Worm (Caenorhabditis elegans) whole organism, midembryonic: ENCODE data around the gene cyb-2.1.

Experiments
- T22C8.4 ChIP-seq: fragments of 200-800 bp; sonication (Bioruptor generic); IDR thresholded peaks from 2 replicates; pipeline ENCODE4 v1.3.6; 2022; ENCODE audit warnings: missing genetic modification characterization, missing compliant biosample characterization
- cog-1 ChIP-seq: sonication (generic microtip); optimal IDR thresholded peaks from 2 replicates; lab custom pipeline; 2016; ENCODE audit warnings: missing genetic modification characterization, missing compliant biosample characterization
- flt-1 ChIP-seq: fragments of 200-800 bp; sonication (Bioruptor generic); IDR thresholded peaks from 2 replicates; pipeline ENCODE4 v1.3.6; 2022; ENCODE audit warnings: missing genetic modification characterization, missing compliant biosample characterization
- klf-2 ChIP-seq: fragments of 200-800 bp; sonication (Bioruptor generic); conservative IDR thresholded peaks from 2 replicates; pipeline ENCODE4 v1.3.6; 2022; ENCODE audit warnings: missing genetic modification reagents, missing genetic modification characterization, missing compliant biosample characterization
- med-1 ChIP-seq: sonication (generic microtip); optimal IDR thresholded peaks from 2 replicates; lab custom pipeline; 2017; ENCODE audit warnings: missing genetic modification characterization, mild to moderate bottlenecking, missing compliant biosample characterization, antibody characterized with exemption, missing genetic modification reagents; ENCODE audit not compliant: insufficient read depth
- ref-1 ChIP-seq: fragments of 200-800 bp; sonication (Bioruptor generic); conservative IDR thresholded peaks from 2 replicates; pipeline ENCODE4 v1.3.6; 2022; ENCODE audit warnings: missing genetic modification reagents, missing genetic modification characterization, missing compliant biosample characterization
- tab-1 ChIP-seq: fragments of 200-800 bp; sonication (Bioruptor generic); IDR thresholded peaks from 2 replicates; pipeline ENCODE4 v1.3.6; 2022; ENCODE audit warnings: missing genetic modification characterization, missing compliant biosample characterization
- ztf-23 ChIP-seq: fragments of 200-800 bp; sonication (Bioruptor generic); IDR thresholded peaks from 2 replicates; pipeline ENCODE4 v1.3.6; 2022; ENCODE audit warnings: missing genetic modification reagents, missing genetic modification characterization, missing compliant biosample characterization
- ztf-29 ChIP-seq: fragments of 200-800 bp; sonication (Bioruptor generic); IDR thresholded peaks from 2 replicates; pipeline ENCODE4 v1.3.6; 2022; ENCODE audit warnings: missing genetic modification reagents, missing genetic modification characterization, missing compliant biosample characterization

cyb-2.1 gene

ce11 chrIV:10966359-10966758 lies 19.4 kb upstream of the cyb-2.1 start, which contains the start of the genes aqp-3 and Y69E1A.8:
TSS of gene aqp-3 (minus strand) at chrIV:10966459.
TSS of gene Y69E1A.8 (plus strand) at chrIV:10966604.
- TF ChIP-seq klf-2 (GFP tag; lab: Robert Waterston, UW) (no peak), ref-1 (no peak), ztf-23 (GFP tag; lab: Robert Waterston, UW) (no peak)

- no peak for TF ChIP-seq ztf-29 (GFP tag; lab: Robert Waterston, UW)
- no peak for TF ChIP-seq ref-1
- no peak for TF ChIP-seq klf-2 (GFP tag; lab: Robert Waterston, UW)
- TF ChIP-seq flt-1 (GFP tag; lab: Robert Waterston, UW) = no peak
- TF ChIP-seq tab-1 (GFP tag; lab: Robert Waterston, UW) = no peak
- TF ChIP-seq ztf-23 (GFP tag; lab: Robert Waterston, UW) = no peak
- TF ChIP-seq cog-1 (tag; lab: Kevin White, UChicago) = no peak
- no peak for TF ChIP-seq med-1 (GFP tag; lab: Kevin White, UChicago)
- no peak for TF ChIP-seq T22C8.4 (GFP tag; lab: Robert Waterston, UW)
Observed at ce11 chrIV:10970333-10970732, 15.5 kb upstream of the cyb-2.1 start.

- no peak for TF ChIP-seq ref-1
- TF ChIP-seq flt-1 (GFP tag; lab: Robert Waterston, UW) = no peak
- no peak for TF ChIP-seq ztf-29 (GFP tag; lab: Robert Waterston, UW)
- TF ChIP-seq med-1 (GFP tag; lab: Kevin White, UChicago) = no peak
- no peak for TF ChIP-seq cog-1 (tag; lab: Kevin White, UChicago)
- no peak for TF ChIP-seq tab-1 (GFP tag; lab: Robert Waterston, UW)
- no peak for TF ChIP-seq T22C8.4 (GFP tag; lab: Robert Waterston, UW)
- TF ChIP-seq ztf-23 (GFP tag; lab: Robert Waterston, UW) = no peak
- no peak for TF ChIP-seq klf-2 (GFP tag; lab: Robert Waterston, UW)
Observed at ce11 chrIV:10970767-10971166, 15.0 kb upstream of the cyb-2.1 start.

- no peak for TF ChIP-seq ztf-23 (GFP tag; lab: Robert Waterston, UW)
Observed at ce11 chrIV:10971636-10972199, 14.1 kb upstream of the cyb-2.1 start.

- TF ChIP-seq med-1 (GFP tag; lab: Kevin White, UChicago) (no peak), ref-1 (no peak), ztf-29 (GFP tag; lab: Robert Waterston, UW) (no peak), klf-2 (GFP tag; lab: Robert Waterston, UW) (no peak), ztf-23 (GFP tag; lab: Robert Waterston, UW) (no peak), cog-1 (tag; lab: Kevin White, UChicago) (no peak), flt-1 (GFP tag; lab: Robert Waterston, UW) (no peak), tab-1 (GFP tag; lab: Robert Waterston, UW) (no peak)
Observed at ce11 chrIV:10975968-10976367, 9.8 kb upstream of the cyb-2.1 start.

- TF ChIP-seq tab-1 (GFP tag; lab: Robert Waterston, UW) = no peak
- no peak for TF ChIP-seq T22C8.4 (GFP tag; lab: Robert Waterston, UW)
- TF ChIP-seq flt-1 (GFP tag; lab: Robert Waterston, UW) = no peak
- TF ChIP-seq ztf-29 (GFP tag; lab: Robert Waterston, UW) = no peak
- no peak for TF ChIP-seq med-1 (GFP tag; lab: Kevin White, UChicago)
- TF ChIP-seq cog-1 (tag; lab: Kevin White, UChicago) = no peak
- no peak for TF ChIP-seq ref-1
- TF ChIP-seq klf-2 (GFP tag; lab: Robert Waterston, UW) = no peak
- TF ChIP-seq ztf-23 (GFP tag; lab: Robert Waterston, UW) = no peak
Observed at ce11 chrIV:10978641-10979040, 7.1 kb upstream of the cyb-2.1 start.

ce11 chrIV:10979689-10980088 lies 6.1 kb upstream of the cyb-2.1 start:
- TF ChIP-seq ztf-23 (GFP tag; lab: Robert Waterston, UW) (no peak), cog-1 (tag; lab: Kevin White, UChicago) (no peak), klf-2 (GFP tag; lab: Robert Waterston, UW) (no peak), tab-1 (GFP tag; lab: Robert Waterston, UW) (no peak), flt-1 (GFP tag; lab: Robert Waterston, UW) (no peak), T22C8.4 (GFP tag; lab: Robert Waterston, UW) (no peak), ref-1 (no peak), med-1 (GFP tag; lab: Kevin White, UChicago) (no peak), ztf-29 (GFP tag; lab: Robert Waterston, UW) (no peak)

- TF ChIP-seq flt-1 (GFP tag; lab: Robert Waterston, UW) (no peak), med-1 (GFP tag; lab: Kevin White, UChicago) (no peak), ztf-29 (GFP tag; lab: Robert Waterston, UW) (no peak), cog-1 (tag; lab: Kevin White, UChicago) (no peak), tab-1 (GFP tag; lab: Robert Waterston, UW) (no peak), ref-1 (no peak), ztf-23 (GFP tag; lab: Robert Waterston, UW) (no peak), klf-2 (GFP tag; lab: Robert Waterston, UW) (no peak), T22C8.4 (GFP tag; lab: Robert Waterston, UW) (no peak)
Observed at ce11 chrIV:10980628-10981027, 5.2 kb upstream of the cyb-2.1 start.

- no peak for TF ChIP-seq ref-1
- TF ChIP-seq med-1 (GFP tag; lab: Kevin White, UChicago) = no peak
- no peak for TF ChIP-seq cog-1 (tag; lab: Kevin White, UChicago)
- TF ChIP-seq ztf-23 (GFP tag; lab: Robert Waterston, UW) = no peak
- TF ChIP-seq T22C8.4 (GFP tag; lab: Robert Waterston, UW) = no peak
- no peak for TF ChIP-seq ztf-29 (GFP tag; lab: Robert Waterston, UW)
- TF ChIP-seq flt-1 (GFP tag; lab: Robert Waterston, UW) = no peak
- no peak for TF ChIP-seq klf-2 (GFP tag; lab: Robert Waterston, UW)
- TF ChIP-seq tab-1 (GFP tag; lab: Robert Waterston, UW) = no peak
Observed at ce11 chrIV:10981761-10982160, 4.0 kb upstream of the cyb-2.1 start, which contains the start of gene Y43E12A.2. TSS of gene Y43E12A.2 (plus strand) at chrIV:10982061.
